Worm (Caenorhabditis elegans) whole organism, L1 larva: ENCODE data around the gene F53A9.3.
"Not testable (repeated sequence)": the region's sequence is repeated elsewhere in the genome, so short reads cannot be mapped to it uniquely, and the experiment has no call there.

Experiments used
- blmp-1 ChIP-seq: fragments of 150-350 bp; optimal IDR thresholded peaks from 2 replicates; lab custom pipeline; 2014; ENCODE audit warnings: missing biosample characterization, missing genetic modification characterization
- ceh-82 ChIP-seq, 3 experiments: fragments of 150-350 bp in 1 of 3; sonication (generic microtip) in 2 of 3; optimal IDR thresholded peaks; 2 replicates each; lab custom pipeline; 2014 to 2017; ENCODE audit warnings: missing biosample characterization in 3 of 3, missing genetic modification characterization in 3 of 3
- ceh-90 ChIP-seq: sonication (generic microtip); optimal IDR thresholded peaks from 2 replicates; lab custom pipeline; 2016; ENCODE audit warnings: missing genetic modification characterization, missing compliant biosample characterization
- egl-27 ChIP-seq, 2 experiments: fragments of 150-350 bp in 1 of 2; sonication (generic microtip); optimal IDR thresholded peaks; 3 replicates each; lab custom pipeline; 2017 to 2018; ENCODE audit warnings: missing biosample characterization in 2 of 2, missing genetic modification characterization in 2 of 2, missing genetic modification reagents in 2 of 2
- fkh-10 ChIP-seq: sonication (generic microtip); optimal IDR thresholded peaks from 2 replicates; lab custom pipeline; 2017; ENCODE audit warnings: missing biosample characterization, missing genetic modification reagents, missing genetic modification characterization
- fos-1 ChIP-seq: fragments of 150-350 bp; optimal IDR thresholded peaks from 2 replicates; lab custom pipeline; 2014; ENCODE audit warnings: missing biosample characterization, missing genetic modification characterization
- grh-1 ChIP-seq: fragments of 200-800 bp; sonication (Bioruptor generic); IDR thresholded peaks from 2 replicates; pipeline ENCODE4 v1.3.6; 2022; ENCODE audit warnings: missing genetic modification reagents, missing genetic modification characterization, missing compliant biosample characterization
- mdl-1 ChIP-seq, 2 experiments: fragments of 150-350 bp; optimal IDR thresholded peaks; 2 replicates each; lab custom pipeline; 2014 to 2017; ENCODE audit warnings: missing biosample characterization in 2 of 2, missing genetic modification characterization in 2 of 2, inconsistent platforms in 1 of 2
- mef-2 ChIP-seq: fragments of 150-350 bp; optimal IDR thresholded peaks from 2 replicates; lab custom pipeline; 2014; ENCODE audit warnings: missing biosample characterization, missing genetic modification characterization
- nhr-20 ChIP-seq: sonication (generic microtip); optimal IDR thresholded peaks from 2 replicates; lab custom pipeline; 2016; ENCODE audit warnings: mild to moderate bottlenecking, missing genetic modification characterization, missing compliant biosample characterization
- snpc-4 ChIP-seq: fragments of 150-350 bp; optimal IDR thresholded peaks from 2 replicates; lab custom pipeline; 2014; ENCODE audit warnings: missing biosample characterization, missing genetic modification characterization
- tbx-2 ChIP-seq: sonication (generic microtip); optimal IDR thresholded peaks from 2 replicates; lab custom pipeline; 2016; ENCODE audit warnings: missing genetic modification characterization, missing compliant biosample characterization
- ztf-11 ChIP-seq, 2 experiments: sonication (generic microtip); optimal IDR thresholded peaks; 2 replicates each; lab custom pipeline; 2016 to 2017; ENCODE audit warnings: missing genetic modification characterization in 2 of 2, missing biosample characterization in 1 of 2, missing compliant biosample characterization in 1 of 2

- TF ChIP-seq nhr-20 (tag; lab: Kevin White, UChicago); grh-1 (GFP tag; lab: Robert Waterston, UW); fkh-10 (GFP tag; lab: Kevin White, UChicago); ztf-11 (tag; optimal IDR thresholded peaks at IDR 0.05; lab: Kevin White, UChicago); tbx-2 (tag; lab: Kevin White, UChicago); ceh-90; blmp-1; mef-2; fos-1 (tag; lab: Kevin White, UChicago); mdl-1 (tag; optimal IDR thresholded peaks at IDR 0.05; lab: Kevin White, UChicago); egl-27 (tag; optimal IDR thresholded peaks at IDR 0.05; lab: Kevin White, UChicago); ceh-82 (tag; optimal IDR thresholded peaks at IDR 0.05; lab: Kevin White, UChicago); snpc-4 (tag; lab: Kevin White, UChicago): not testable (repeated sequence)
These were observed 23.7 kb downstream of the F53A9.3 start, which contains the start of gene M02D8.6 for ce11 chrX:8731822-8732221.
